Fruit fly (Drosophila melanogaster): ENCODE results near the gene Bet5.

Bet5 gene

dm6 chr3R:30166159-30166784, 13.8 kb upstream of the Bet5 start, which contains the start of gene VhaAC45RP:
VhaAC45RP (minus strand) TSS chr3R:30166419.
- TF ChIP-seq Pif1A (GFP tag; optimal IDR thresholded peaks at IDR 0.05), result no peak

dm6 chr3R:30170671-30171667, 9.1 kb upstream of the Bet5 start, which contains the start of gene Rsod:
Rsod (minus strand) TSS chr3R:30171207.
- TF ChIP-seq Pif1B (GFP tag; optimal IDR thresholded peaks at IDR 0.05) (peak; percentile 87), CG12605 (GFP tag; IDR thresholded peaks at IDR 0.05) (peak; percentile 90), CG17806 (tag; optimal IDR thresholded peaks at IDR 0.05) (peak; percentile 73), CG13204 (GFP tag; optimal IDR thresholded peaks at IDR 0.05) (no peak), CG8159 (tag; optimal IDR thresholded peaks at IDR 0.05) (peak; percentile 72), CG14655 (GFP tag; optimal IDR thresholded peaks at IDR 0.05) (peak; percentile 86), CG8301 (tag; optimal IDR thresholded peaks at IDR 0.05) (peak; percentile 80), Pif1A (GFP tag; optimal IDR thresholded peaks at IDR 0.05) (peak; percentile 86), EcR (GFP tag; optimal IDR thresholded peaks at IDR 0.05) (peak; percentile 27), CG32121 (GFP tag; IDR thresholded peaks at IDR 0.05) (peak; percentile 93), CG15710 (tag; optimal IDR thresholded peaks at IDR 0.05) (peak; percentile 70), gl (tag; optimal IDR thresholded peaks at IDR 0.05) (peak; percentile 21), Ets98B (GFP tag; IDR thresholded peaks at IDR 0.05) (peak; percentile 95), CG9948 (tag; optimal IDR thresholded peaks at IDR 0.05) (peak; percentile 72), D1 (tag; optimal IDR thresholded peaks at IDR 0.05) (peak; percentile 13), CG10348 (GFP tag; IDR thresholded peaks at IDR 0.05) (peak; percentile 59), Snoo (tag; optimal IDR thresholded peaks at IDR 0.05) (peak; percentile 81), rn (GFP tag; IDR thresholded peaks at IDR 0.05) (peak; percentile 91), CG34367 (tag; optimal IDR thresholded peaks at IDR 0.05) (peak; percentile 67), CG4496 (GFP tag; IDR thresholded peaks at IDR 0.05) (peak; percentile 96), fd96Ca (GFP tag; IDR thresholded peaks at IDR 0.05) (peak; percentile 92)

dm6 chr3R:30174160-30175002, 5.7 kb upstream of the Bet5 start, which contains the start of gene Mlc2:
Mlc2 (minus strand) TSS chr3R:30174551.
- TF ChIP-seq CG8159 (tag; optimal IDR thresholded peaks at IDR 0.05), result no peak
- TF ChIP-seq CG13204 (GFP tag; optimal IDR thresholded peaks at IDR 0.05), result no peak

- TF ChIP-seq fd96Ca (GFP tag; IDR thresholded peaks at IDR 0.05) (no peak), CG4496 (GFP tag; IDR thresholded peaks at IDR 0.05) (no peak), CG17806 (tag; optimal IDR thresholded peaks at IDR 0.05) (no peak), Pif1B (GFP tag; optimal IDR thresholded peaks at IDR 0.05) (no peak), Snoo (tag; optimal IDR thresholded peaks at IDR 0.05) (no peak), EcR (GFP tag; optimal IDR thresholded peaks at IDR 0.05) (no peak), gl (tag; optimal IDR thresholded peaks at IDR 0.05) (no peak), CG15710 (tag; optimal IDR thresholded peaks at IDR 0.05) (no peak)
Observed at dm6 chr3R:30175045-30175589, 4.9 kb upstream of the Bet5 start.

- TF ChIP-seq rn (GFP tag; IDR thresholded peaks at IDR 0.05) (no peak), CG8159 (tag; optimal IDR thresholded peaks at IDR 0.05) (no peak), EcR (GFP tag; optimal IDR thresholded peaks at IDR 0.05) (no peak), Pif1A (GFP tag; optimal IDR thresholded peaks at IDR 0.05) (no peak), CG4496 (GFP tag; IDR thresholded peaks at IDR 0.05) (no peak), CG10348 (GFP tag; IDR thresholded peaks at IDR 0.05) (no peak), fd96Ca (GFP tag; IDR thresholded peaks at IDR 0.05) (no peak), CG17806 (tag; optimal IDR thresholded peaks at IDR 0.05) (no peak), CG8301 (tag; optimal IDR thresholded peaks at IDR 0.05) (no peak), Snoo (tag; optimal IDR thresholded peaks at IDR 0.05) (no peak), CG14655 (GFP tag; optimal IDR thresholded peaks at IDR 0.05) (no peak), CG12605 (GFP tag; IDR thresholded peaks at IDR 0.05) (no peak), gl (tag; optimal IDR thresholded peaks at IDR 0.05) (no peak), D1 (tag; optimal IDR thresholded peaks at IDR 0.05) (no peak), Pif1B (GFP tag; optimal IDR thresholded peaks at IDR 0.05) (no peak)
Observed at dm6 chr3R:30176314-30176713, 3.7 kb upstream of the Bet5 start.

All from whole organism, pupa.